Fruit fly (Drosophila melanogaster): ENCODE data around the gene beta-Spec.

The beta-Spec gene

DNA sequence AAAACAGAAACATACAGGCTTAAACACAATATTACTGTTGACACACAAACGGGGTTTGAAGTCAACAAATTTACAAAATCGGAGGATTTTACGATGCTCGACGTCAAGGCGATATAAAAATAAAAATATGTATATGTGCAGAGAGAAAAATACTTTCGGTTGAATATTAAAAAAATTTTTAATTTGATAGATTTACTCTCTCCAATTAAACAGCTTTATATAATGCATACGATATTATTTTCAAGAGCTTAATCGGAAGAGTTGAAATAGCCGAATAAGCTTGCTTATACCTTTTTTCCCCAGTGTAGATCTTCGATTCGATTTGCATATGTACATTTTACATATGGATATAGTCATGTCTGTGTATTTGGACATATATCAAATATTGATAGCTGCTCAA lies 39.5 kb downstream of the beta-Spec start (continued):
- TF ChIP-seq PHDP (tag; optimal IDR thresholded peaks at IDR 0.05): peak; percentile 77
- no peak; the same call in 1 of the 2 replicates for TF ChIP-seq Ravus (GFP tag; IDR thresholded peaks at IDR 0.05)
- TF ChIP-seq CrebB (tag; optimal IDR thresholded peaks at IDR 0.05): peak; percentile 10
- no peak for TF ChIP-seq Awh (GFP tag; IDR thresholded peaks at IDR 0.05)
- peak in 1 of 2 experiments; percentile 33 for TF ChIP-seq bsh (GFP tag; optimal IDR thresholded peaks at IDR 0.05)
- TF ChIP-seq grau (tag; optimal IDR thresholded peaks at IDR 0.05): peak; percentile 31
- peak; percentile 57 for TF ChIP-seq bab2 (GFP tag; optimal IDR thresholded peaks at IDR 0.05)
- peak; percentile 68 for TF ChIP-seq CG13296 (GFP tag; optimal IDR thresholded peaks at IDR 0.05)
- TF ChIP-seq ewg (GFP tag; optimal IDR thresholded peaks at IDR 0.05): no peak
- TF ChIP-seq CG2678 (tag; optimal IDR thresholded peaks at IDR 0.05): peak; percentile 78
- TF ChIP-seq CG6791 (GFP tag; IDR thresholded peaks at IDR 0.05; ENCODE audit: partially characterized antibody): no peak
- TF ChIP-seq CG32767 (GFP tag; IDR thresholded peaks at IDR 0.05): no peak
- no peak for TF ChIP-seq tin (GFP tag; optimal IDR thresholded peaks at IDR 0.05)
- peak; percentile 82 for TF ChIP-seq CG32532 (GFP tag; IDR thresholded peaks at IDR 0.05)
- no peak for TF ChIP-seq ATbp (GFP tag; optimal IDR thresholded peaks at IDR 0.05)
- TF ChIP-seq repo (GFP tag; optimal IDR thresholded peaks at IDR 0.05): no peak
- no peak for TF ChIP-seq sens-2 (GFP tag; IDR thresholded peaks at IDR 0.05)
- peak; percentile 27; the same call in 1 of the 3 replicates for TF ChIP-seq otp (GFP tag; IDR thresholded peaks at IDR 0.05)
- peak; percentile 34 for TF ChIP-seq phol (tag; optimal IDR thresholded peaks at IDR 0.05)
- no peak for TF ChIP-seq CG7271 (tag; optimal IDR thresholded peaks at IDR 0.05)
- peak; percentile 39; the same call in 1 of the 2 replicates for TF ChIP-seq danr (GFP tag; IDR thresholded peaks at IDR 0.05)
- TF ChIP-seq CG7987 (GFP tag; optimal IDR thresholded peaks at IDR 0.05): no peak
- TF ChIP-seq dmrt99B (tag; optimal IDR thresholded peaks at IDR 0.05): peak; percentile 63
- peak; percentile 18 for TF ChIP-seq cwo (GFP tag; optimal IDR thresholded peaks at IDR 0.05)
- no peak for TF ChIP-seq CG8089 (GFP tag; optimal IDR thresholded peaks at IDR 0.05)
- no peak for TF ChIP-seq Camta (GFP tag; optimal IDR thresholded peaks at IDR 0.05)
- TF ChIP-seq NC2β (GFP tag; optimal IDR thresholded peaks at IDR 0.05): no peak
- peak; percentile 48 for TF ChIP-seq CG32772 (GFP tag; IDR thresholded peaks at IDR 0.05)
- no peak for TF ChIP-seq dan (GFP tag; IDR thresholded peaks at IDR 0.05)
- TF ChIP-seq ara (GFP tag; IDR thresholded peaks at IDR 0.05): 0 out of 2 replicates have a peak, but pooled peaks have one; percentile 14
- no peak for TF ChIP-seq CG10959 (GFP tag; IDR thresholded peaks at IDR 0.05)
- 0 out of 2 replicates have a peak, but pooled peaks have one; percentile 12 for TF ChIP-seq Drgx (GFP tag; IDR thresholded peaks at IDR 0.05)
- no peak for TF ChIP-seq CG4854 (GFP tag; optimal IDR thresholded peaks at IDR 0.05)
- 0 out of 2 replicates have a peak, but pooled peaks have one; percentile 49 for TF ChIP-seq CG11085 (GFP tag; IDR thresholded peaks at IDR 0.05)
- TF ChIP-seq Sry-β (GFP tag; optimal IDR thresholded peaks at IDR 0.05): no peak
- no peak for TF ChIP-seq ems (GFP tag; optimal IDR thresholded peaks at IDR 0.05)
- TF ChIP-seq hth (optimal IDR thresholded peaks at IDR 0.05): no peak
- TF ChIP-seq CG14965 (GFP tag; optimal IDR thresholded peaks at IDR 0.05; ENCODE audit: borderline replicate concordance): no peak
- peak; percentile 15 for TF ChIP-seq HLH54F (GFP tag; optimal IDR thresholded peaks at IDR 0.05)
- TF ChIP-seq CG30020 (tag; optimal IDR thresholded peaks at IDR 0.05): no peak
- TF ChIP-seq rib (GFP tag; IDR thresholded peaks at IDR 0.05): no peak
- TF ChIP-seq ac (GFP tag; optimal IDR thresholded peaks at IDR 0.05): no peak
- TF ChIP-seq br (optimal IDR thresholded peaks at IDR 0.05): no peak
- no peak for TF ChIP-seq D (optimal IDR thresholded peaks at IDR 0.05)
- no peak for TF ChIP-seq D (GFP tag; optimal IDR thresholded peaks at IDR 0.05)
- no peak for TF ChIP-seq CG34224 (GFP tag; IDR thresholded peaks at IDR 0.05; ENCODE audit: partially characterized antibody)
- TF ChIP-seq CG14050 (GFP tag; IDR thresholded peaks at IDR 0.05): 0 out of 3 replicates have a peak, but pooled peaks have one; percentile 34
- 0 out of 4 replicates have a peak, but pooled peaks have one; percentile 25 for TF ChIP-seq chinmo (GFP tag; IDR thresholded peaks at IDR 0.05; ENCODE audit: partially characterized antibody)
- no peak for TF ChIP-seq btn (GFP tag; optimal IDR thresholded peaks at IDR 0.05)
- no peak for TF ChIP-seq CG3726 (GFP tag; IDR thresholded peaks at IDR 0.05)
- TF ChIP-seq CG18764 (GFP tag; optimal IDR thresholded peaks at IDR 0.05): no peak
- no peak for TF ChIP-seq CG9797 (GFP tag; optimal IDR thresholded peaks at IDR 0.05)
